Worm (Caenorhabditis elegans) whole organism, L4 larva: ENCODE data around the gene K02E11.4.

Experiments
- F44E2.7 ChIP-seq: fragments of 200-800 bp; sonication (Bioruptor generic); IDR thresholded peaks from 2 replicates; pipeline ENCODE4 v2.1.2; 2022; ENCODE audit warnings: missing genetic modification characterization, missing compliant biosample characterization
- F49E8.2 ChIP-seq: sonication (generic microtip); optimal IDR thresholded peaks from 2 replicates; lab custom pipeline; 2016; ENCODE audit warnings: missing compliant biosample characterization, mild to moderate bottlenecking, missing genetic modification characterization, borderline replicate concordance
- R02D3.7 ChIP-seq: fragments of 150-350 bp; sonication (generic microtip); optimal IDR thresholded peaks from 3 replicates; lab custom pipeline; 2014; ENCODE audit warnings: missing biosample characterization, missing genetic modification characterization
- lin-15B ChIP-seq: fragments of 150-350 bp; sonication (generic microtip); optimal IDR thresholded peaks from 3 replicates; lab custom pipeline; 2014; ENCODE audit warnings: missing biosample characterization, missing genetic modification characterization
- nhr-10 ChIP-seq: fragments of 150-350 bp; optimal IDR thresholded peaks from 2 replicates; lab custom pipeline; 2014; ENCODE audit warnings: missing biosample characterization, missing genetic modification characterization
- nhr-111 ChIP-seq: fragments of 200-800 bp; sonication (Bioruptor generic); optimal IDR thresholded peaks from 2 replicates; lab custom pipeline; 2018; ENCODE audit warnings: mild to moderate bottlenecking, missing genetic modification characterization, missing compliant biosample characterization
- rbr-2 ChIP-seq: sonication (generic microtip); optimal IDR thresholded peaks from 2 replicates; lab custom pipeline; 2016; ENCODE audit warnings: missing genotype, missing genetic modification characterization, missing compliant biosample characterization
- unc-39 ChIP-seq: sonication (generic microtip); optimal IDR thresholded peaks from 2 replicates; lab custom pipeline; 2017; ENCODE audit warnings: missing biosample characterization, missing genetic modification characterization

DNA sequence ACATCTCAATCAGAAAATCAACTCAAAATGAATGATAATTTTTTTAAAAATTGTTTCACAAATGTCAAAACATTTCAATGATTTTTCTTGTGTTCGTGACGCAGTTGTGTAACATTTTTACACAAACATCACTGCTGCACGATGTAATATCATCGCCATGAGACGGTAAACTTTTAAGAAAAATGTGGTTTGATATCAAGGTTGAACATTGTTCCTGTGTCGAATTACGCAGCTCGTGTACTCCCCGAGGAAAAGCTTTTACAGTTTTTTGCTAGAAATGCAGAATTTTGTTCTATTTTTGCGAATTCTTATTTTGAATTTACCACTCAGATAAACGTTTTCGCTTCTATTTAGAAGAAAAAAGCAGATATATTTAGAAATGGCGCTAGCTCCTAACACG lies 50.3 kb downstream of the K02E11.4 start:
- TF ChIP-seq F44E2.7 (no peak), nhr-10 (tag; lab: Kevin White, UChicago) (no peak), unc-39 (tag; lab: Kevin White, UChicago) (no peak), R02D3.7 (tag; lab: Kevin White, UChicago) (peak; percentile 7), rbr-2 (tag; lab: Kevin White, UChicago) (no peak), F49E8.2 (no peak), lin-15B (tag; lab: Kevin White, UChicago) (no peak), nhr-111 (GFP tag; lab: Kevin White, UChicago) (no peak)
